Fruit fly (Drosophila melanogaster) S2 (cell line): ENCODE measurements around the gene COX5B.

ENCODE experiments used
- CG8478 ChIP-seq: fragments of >200 bp; optimal IDR thresholded peaks from 2 replicates; lab custom pipeline; 2018
- CTCF ChIP-seq, 2 experiments: fragments of >200 bp; optimal IDR thresholded peaks; 2 replicates each; lab custom pipeline; 2018

DNA sequence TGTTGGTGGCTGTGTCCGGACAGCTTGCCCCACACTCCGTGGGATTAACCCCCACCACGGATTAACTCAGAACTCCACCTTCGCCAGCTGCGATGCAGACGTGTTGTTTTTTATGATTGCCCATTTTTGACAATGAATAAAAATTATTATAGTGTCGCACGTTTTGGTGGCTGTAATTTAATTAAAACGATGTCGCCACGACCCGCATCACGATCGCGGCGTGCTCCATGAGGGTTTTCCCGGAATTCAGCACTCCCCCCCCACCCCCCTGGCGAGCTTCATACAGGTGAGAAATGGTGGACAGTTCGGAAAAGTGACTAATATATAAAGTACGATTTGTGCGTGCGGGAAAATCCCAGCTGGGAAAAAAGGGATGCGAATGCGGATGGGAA, 3.8 kb upstream of the COX5B start:
- no peak for TF ChIP-seq CG8478 (lab: Kevin White, UChicago)
- no peak for TF ChIP-seq CTCF (optimal IDR thresholded peaks at IDR 0.05; lab: Kevin White, UChicago)
